Worm (Caenorhabditis elegans): ENCODE results near the gene abu-12.

Gene abu-12

DNA sequence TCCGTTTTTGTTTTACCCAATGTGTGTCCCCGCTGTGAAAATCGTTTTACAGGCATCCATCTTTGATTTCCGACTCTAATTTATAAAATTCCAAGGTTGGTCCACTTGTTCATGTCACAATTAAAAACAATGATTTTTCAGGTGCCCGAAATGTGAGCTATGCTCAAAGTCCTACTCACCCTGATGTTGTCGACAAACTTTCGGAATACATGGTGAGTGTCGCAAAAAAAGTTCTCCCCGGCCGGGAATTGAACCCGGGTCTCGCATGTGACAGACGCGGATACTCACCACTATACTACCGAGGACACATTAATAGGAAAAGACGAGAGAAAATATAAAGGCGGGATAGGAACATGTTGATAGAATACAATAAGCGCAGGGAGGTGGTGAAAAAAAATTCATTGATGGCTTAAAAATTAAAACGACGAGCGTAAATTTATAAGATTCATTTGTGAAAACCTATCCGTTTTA is 32.3 kb upstream of the abu-12 start, which contains the start of gene egl-17 (continued):
- TF ChIP-seq pag-3 (tag; optimal IDR thresholded peaks at IDR 0.05; ENCODE audit: borderline replicate concordance) (peak; percentile 75), unc-55 (GFP tag; optimal IDR thresholded peaks at IDR 0.05) (no peak), pax-1 (tag; optimal IDR thresholded peaks at IDR 0.05) (no peak), ceh-2 (tag; optimal IDR thresholded peaks at IDR 0.05) (peak; percentile 87), madf-2 (tag; optimal IDR thresholded peaks at IDR 0.05) (peak; percentile 90), ahr-1 (tag; optimal IDR thresholded peaks at IDR 0.05) (peak; percentile 87), ceh-45 (GFP tag; IDR thresholded peaks at IDR 0.05) (peak; percentile 89), ref-2 (tag; optimal IDR thresholded peaks at IDR 0.05) (peak; percentile 94), hlh-15 (tag; optimal IDR thresholded peaks at IDR 0.05) (peak; percentile 93), lin-11 (tag; optimal IDR thresholded peaks at IDR 0.05) (peak; percentile 85), pat-9 (tag; optimal IDR thresholded peaks at IDR 0.05) (peak; percentile 92), K02D7.2 (tag; optimal IDR thresholded peaks at IDR 0.05) (peak; percentile 92), npax-4 (tag; optimal IDR thresholded peaks at IDR 0.05) (peak; percentile 87), nhr-11 (tag; optimal IDR thresholded peaks at IDR 0.05) (no peak), ceh-24 (tag; optimal IDR thresholded peaks at IDR 0.05) (peak; percentile 81), dve-1 (tag; optimal IDR thresholded peaks at IDR 0.05) (peak; percentile 84), eyg-1 (tag; optimal IDR thresholded peaks at IDR 0.05) (peak; percentile 90), ceh-18 (tag; optimal IDR thresholded peaks at IDR 0.05) (peak; percentile 87), ceh-22 (tag; optimal IDR thresholded peaks at IDR 0.05) (no peak), elt-4 (tag; optimal IDR thresholded peaks at IDR 0.05) (peak; percentile 92), ama-1 (optimal IDR thresholded peaks at IDR 0.05) (no peak), elt-2 (tag; optimal IDR thresholded peaks at IDR 0.05) (peak; percentile 94), lim-6 (tag; optimal IDR thresholded peaks at IDR 0.05) (peak; percentile 89), unc-3 (GFP tag; conservative IDR thresholded peaks at IDR 0.05) (peak; percentile 92), unc-3 (tag; optimal IDR thresholded peaks at IDR 0.05) (peak; percentile 90), hlh-8 (tag; optimal IDR thresholded peaks at IDR 0.05) (peak; percentile 89), ceh-9 (tag; optimal IDR thresholded peaks at IDR 0.05) (peak; percentile 48), hlh-30 (tag; optimal IDR thresholded peaks at IDR 0.05; ENCODE audit: insufficient read depth) (peak; percentile 91), ceh-31 (tag; optimal IDR thresholded peaks at IDR 0.05) (peak; percentile 83), sox-2 (GFP tag; IDR thresholded peaks at IDR 0.05) (peak; percentile 86), ceh-6 (GFP tag; optimal IDR thresholded peaks at IDR 0.05) (peak; percentile 94), ceh-14 (tag; optimal IDR thresholded peaks at IDR 0.05) (peak; percentile 93), tbx-7 (tag; optimal IDR thresholded peaks at IDR 0.05) (peak; percentile 5), F13H6.1 (tag; optimal IDR thresholded peaks at IDR 0.05) (peak; percentile 91)

- TF ChIP-seq C38D4.7 (GFP tag; optimal IDR thresholded peaks at IDR 0.05): no peak
- no peak for TF ChIP-seq sox-4 (tag; optimal IDR thresholded peaks at IDR 0.05)
- TF ChIP-seq ceh-30 (tag; optimal IDR thresholded peaks at IDR 0.05): no peak
Measured at ce11 chrX:487669-488068, 30.3 kb upstream of the abu-12 start.

ce11 chrX:481150-481549 is 23.7 kb upstream of the abu-12 start, which contains the start of gene che-2:
TSS of gene che-2 (plus strand) at chrX:481450.
- TF ChIP-seq lin-11 (tag; optimal IDR thresholded peaks at IDR 0.05) (no peak), ets-4 (tag; optimal IDR thresholded peaks at IDR 0.05) (no peak), hlh-15 (tag; optimal IDR thresholded peaks at IDR 0.05) (no peak), madf-2 (tag; optimal IDR thresholded peaks at IDR 0.05) (no peak), fax-1 (tag; optimal IDR thresholded peaks at IDR 0.05) (no peak), syd-9 (tag; optimal IDR thresholded peaks at IDR 0.05) (no peak), ceh-2 (tag; optimal IDR thresholded peaks at IDR 0.05) (no peak), unc-55 (GFP tag; optimal IDR thresholded peaks at IDR 0.05) (no peak), ceh-14 (tag; optimal IDR thresholded peaks at IDR 0.05) (no peak), zip-5 (tag; optimal IDR thresholded peaks at IDR 0.05) (no peak), ttx-3 (tag; optimal IDR thresholded peaks at IDR 0.05) (no peak), C38D4.7 (GFP tag; optimal IDR thresholded peaks at IDR 0.05) (no peak), ceh-19 (GFP tag; optimal IDR thresholded peaks at IDR 0.05) (no peak), pax-1 (tag; optimal IDR thresholded peaks at IDR 0.05) (no peak), unc-42 (tag; optimal IDR thresholded peaks at IDR 0.05) (no peak)

Measured in whole organism, late embryonic.